Fruit fly (Drosophila melanogaster) whole organism, prepupa: ENCODE measurements around the gene Gr85a.
A peak's percentile ranks its signal among the peaks of the same experiment; 100 is the strongest.

Experiments used
- CG10631 ChIP-seq: fragments of 200-800 bp; sonication (Bioruptor generic); optimal IDR thresholded peaks from 2 replicates; lab custom pipeline; 2016; ENCODE audit warnings: missing biosample characterization, missing genetic modification characterization
- CG11294 ChIP-seq: fragments of 200-800 bp; sonication (Bioruptor generic); IDR thresholded peaks from 2 replicates; pipeline ENCODE4 v1.3.6; 2022; ENCODE audit warnings: missing biosample characterization, missing genetic modification characterization
- CG11902 ChIP-seq: fragments of 200-800 bp; sonication (Bioruptor generic); optimal IDR thresholded peaks from 3 replicates; lab custom pipeline; 2016; ENCODE audit warnings: missing biosample characterization, missing genetic modification characterization
- CG16779 ChIP-seq: fragments of 200-800 bp; sonication (Bioruptor generic); optimal IDR thresholded peaks from 3 replicates; lab custom pipeline; 2017; ENCODE audit warnings: missing biosample characterization, mild to moderate bottlenecking, missing genetic modification characterization
- CG3032 ChIP-seq: fragments of 200-800 bp; optimal IDR thresholded peaks from 2 replicates; lab custom pipeline; 2019; ENCODE audit warnings: missing biosample characterization, mild to moderate bottlenecking, missing genetic modification characterization, moderate library complexity
- CG31627 ChIP-seq: fragments of 200-800 bp; sonication (Bioruptor generic); optimal IDR thresholded peaks from 3 replicates; lab custom pipeline; 2016; ENCODE audit warnings: missing biosample characterization, missing genetic modification characterization
- CG34406 ChIP-seq: fragments of 200-800 bp; sonication (Bioruptor generic); optimal IDR thresholded peaks from 3 replicates; lab custom pipeline; 2016; ENCODE audit warnings: missing biosample characterization, missing genetic modification characterization
- CG3919 ChIP-seq: fragments of 200-800 bp; sonication (Bioruptor generic); optimal IDR thresholded peaks from 3 replicates; lab custom pipeline; 2016; ENCODE audit warnings: missing biosample characterization, missing genetic modification characterization
- CG4318 ChIP-seq: fragments of 200-800 bp; sonication (Bioruptor generic); optimal IDR thresholded peaks from 3 replicates; lab custom pipeline; 2017; ENCODE audit warnings: missing biosample characterization, mild to moderate bottlenecking, missing genetic modification characterization
- CG6792 ChIP-seq: fragments of 200-800 bp; sonication (Bioruptor generic); optimal IDR thresholded peaks from 3 replicates; lab custom pipeline; 2016; ENCODE audit warnings: missing biosample characterization, missing genetic modification characterization
- CG6808 ChIP-seq: fragments of 200-800 bp; sonication (Bioruptor generic); optimal IDR thresholded peaks from 3 replicates; lab custom pipeline; 2017; ENCODE audit warnings: missing biosample characterization, missing genetic modification characterization, mild to moderate bottlenecking, moderate library complexity, missing genetic modification reagents
- CG6854 ChIP-seq: fragments of 200-800 bp; sonication (Bioruptor generic); optimal IDR thresholded peaks from 2 replicates; lab custom pipeline; 2017; ENCODE audit warnings: missing biosample characterization, mild to moderate bottlenecking, missing genetic modification characterization
- CG7368 ChIP-seq: fragments of 200-800 bp; sonication (Bioruptor generic); optimal IDR thresholded peaks from 3 replicates; lab custom pipeline; 2016; ENCODE audit warnings: missing biosample characterization, missing genetic modification characterization
- CG8119 ChIP-seq: fragments of 200-800 bp; sonication (Bioruptor generic); IDR thresholded peaks from 3 replicates; pipeline ENCODE4 v1.3.6; 2022; ENCODE audit warnings: missing biosample characterization, missing genetic modification characterization
- CG8632 ChIP-seq: fragments of 200-800 bp; sonication (Bioruptor generic); optimal IDR thresholded peaks from 3 replicates; lab custom pipeline; 2016; ENCODE audit warnings: missing biosample characterization, missing genetic modification characterization
- CG9139 ChIP-seq: fragments of 200-800 bp; sonication (Bioruptor generic); optimal IDR thresholded peaks from 3 replicates; lab custom pipeline; 2017; ENCODE audit warnings: missing biosample characterization, mild to moderate bottlenecking, missing genetic modification characterization
- Eip78C ChIP-seq: fragments of 200-800 bp; sonication (Bioruptor generic); peaks from one replicate; lab custom pipeline; 2016; ENCODE audit warnings: missing biosample characterization, missing genetic modification characterization
- Eip93F ChIP-seq: fragments of 200-800 bp; sonication (Bioruptor generic); optimal IDR thresholded peaks from 2 replicates; lab custom pipeline; 2016; ENCODE audit warnings: missing biosample characterization, mild to moderate bottlenecking, missing genetic modification characterization
- Ets96B ChIP-seq: fragments of 200-800 bp; optimal IDR thresholded peaks from 2 replicates; lab custom pipeline; 2019; ENCODE audit warnings: missing biosample characterization, mild to moderate bottlenecking, missing genetic modification characterization, moderate library complexity
- Met ChIP-seq: fragments of 200-800 bp; sonication (Bioruptor generic); optimal IDR thresholded peaks from 3 replicates; lab custom pipeline; 2016; ENCODE audit warnings: missing biosample characterization, missing genetic modification characterization
- Sox102F ChIP-seq: fragments of 200-800 bp; sonication (Bioruptor generic); optimal IDR thresholded peaks from 2 replicates; lab custom pipeline; 2016; ENCODE audit warnings: missing biosample characterization, mild to moderate bottlenecking, missing genetic modification characterization
- Sox14 ChIP-seq: fragments of 200-800 bp; sonication (Bioruptor generic); optimal IDR thresholded peaks from 3 replicates; lab custom pipeline; 2016; ENCODE audit warnings: missing biosample characterization, missing genetic modification characterization
- Sox15 ChIP-seq: fragments of 200-800 bp; sonication (Bioruptor generic); optimal IDR thresholded peaks from 3 replicates; lab custom pipeline; 2016; ENCODE audit warnings: missing biosample characterization, missing genetic modification characterization
- achi ChIP-seq: fragments of 200-800 bp; sonication (Bioruptor generic); optimal IDR thresholded peaks from 3 replicates; lab custom pipeline; 2016; ENCODE audit warnings: missing biosample characterization, missing genetic modification characterization
- acj6 ChIP-seq: fragments of 200-800 bp; sonication (Bioruptor generic); optimal IDR thresholded peaks from 3 replicates; lab custom pipeline; 2016; ENCODE audit warnings: missing biosample characterization, missing genetic modification characterization
- cyc ChIP-seq: fragments of 200-800 bp; sonication (Bioruptor generic); optimal IDR thresholded peaks from 3 replicates; lab custom pipeline; 2016; ENCODE audit warnings: missing biosample characterization, missing genetic modification characterization
- dac ChIP-seq: fragments of 200-800 bp; sonication (Bioruptor generic); optimal IDR thresholded peaks from 2 replicates; lab custom pipeline; 2017; ENCODE audit warnings: missing biosample characterization, mild to moderate bottlenecking, missing genetic modification characterization
- dsx ChIP-seq: fragments of 200-800 bp; optimal IDR thresholded peaks from 3 replicates; lab custom pipeline; 2019; ENCODE audit warnings: missing biosample characterization, mild to moderate bottlenecking, missing genetic modification characterization, moderate library complexity; ENCODE audit not compliant: poor library complexity, severe bottlenecking
- eg ChIP-seq: fragments of 200-800 bp; sonication (Bioruptor generic); IDR thresholded peaks from 3 replicates; pipeline ENCODE4 v1.3.6; 2022; ENCODE audit warnings: missing biosample characterization, missing genetic modification characterization
- fd59A ChIP-seq: fragments of 200-800 bp; sonication (Bioruptor generic); optimal IDR thresholded peaks from 2 replicates; lab custom pipeline; 2017; ENCODE audit warnings: missing biosample characterization, mild to moderate bottlenecking, missing genetic modification characterization, missing genetic modification reagents
- fd85E ChIP-seq: fragments of 200-800 bp; sonication (Bioruptor generic); optimal IDR thresholded peaks from 3 replicates; lab custom pipeline; 2016; ENCODE audit warnings: missing biosample characterization, missing genetic modification characterization
- fkh ChIP-seq: fragments of 200-800 bp; sonication (Bioruptor generic); optimal IDR thresholded peaks from 3 replicates; lab custom pipeline; 2017; ENCODE audit warnings: missing biosample characterization, mild to moderate bottlenecking, missing genetic modification characterization, moderate library complexity
- lz ChIP-seq: fragments of 200-800 bp; sonication (Bioruptor generic); optimal IDR thresholded peaks from 3 replicates; lab custom pipeline; 2016; ENCODE audit warnings: missing biosample characterization, missing genetic modification characterization
- salr ChIP-seq, 2 experiments: fragments of 200-800 bp; sonication (Bioruptor generic); optimal IDR thresholded peaks; 3 replicates each; lab custom pipeline; 2016 to 2018; ENCODE audit warnings: missing biosample characterization in 2 of 2, missing genetic modification characterization in 2 of 2, mild to moderate bottlenecking in 1 of 2
- spab ChIP-seq: fragments of 200-800 bp; sonication (Bioruptor generic); optimal IDR thresholded peaks from 2 replicates; lab custom pipeline; 2017; ENCODE audit warnings: missing biosample characterization, mild to moderate bottlenecking, missing genetic modification characterization, missing genetic modification reagents
- ss ChIP-seq, 2 experiments: fragments of 200-800 bp; sonication (Bioruptor generic); optimal IDR thresholded peaks; 2 replicates in 1 of 2; 3 replicates in 1 of 2; lab custom pipeline; 2017 to 2018; ENCODE audit warnings: mild to moderate bottlenecking in 2 of 2, missing biosample characterization in 2 of 2, missing genetic modification characterization in 2 of 2, moderate library complexity in 1 of 2
- svp ChIP-seq: fragments of 200-800 bp; sonication (Bioruptor generic); peaks from one replicate; lab custom pipeline; 2016; ENCODE audit warnings: missing biosample characterization, missing genetic modification characterization

The Gr85a gene

dm6 chr3R:9961163-9962072, 35.2 kb downstream of the Gr85a start (continued):
- peak; percentile 95 for TF ChIP-seq CG8119 (GFP tag; lab: Robert Waterston, UW)
- peak; percentile 86 to 90 for TF ChIP-seq salr (GFP tag; optimal IDR thresholded peaks at IDR 0.05; lab: Kevin White, UChicago)
- TF ChIP-seq Sox15 (GFP tag; lab: Kevin White, UChicago): peak; percentile 52
- TF ChIP-seq Ets96B (tag; lab: Kevin White, UChicago): peak; percentile 87
- peak; percentile 83 for TF ChIP-seq fd59A
- TF ChIP-seq CG6792 (GFP tag; lab: Kevin White, UChicago): peak; percentile 77
- TF ChIP-seq Met: peak; percentile 90
- TF ChIP-seq CG6854 (GFP tag; lab: Kevin White, UChicago): peak; percentile 6
- TF ChIP-seq fkh (GFP tag; lab: Kevin White, UChicago): no peak
- peak; percentile 73 for TF ChIP-seq CG8632 (GFP tag; lab: Kevin White, UChicago)
- TF ChIP-seq CG3032: peak; percentile 84
- TF ChIP-seq achi (GFP tag; lab: Kevin White, UChicago): peak; percentile 91
- peak; percentile 76 for TF ChIP-seq CG9139 (GFP tag; lab: Kevin White, UChicago)
- TF ChIP-seq Sox102F: peak; percentile 82
- peak; percentile 75 for TF ChIP-seq fd85E (GFP tag; lab: Kevin White, UChicago)
- TF ChIP-seq CG34406 (GFP tag; lab: Kevin White, UChicago): peak; percentile 65
- TF ChIP-seq lz: peak; percentile 87
- TF ChIP-seq CG6808 (GFP tag; lab: Kevin White, UChicago): peak; percentile 79

dm6 chr3R:9959911-9960310, 36.7 kb downstream of the Gr85a start:
- TF ChIP-seq dsx (GFP tag; lab: Kevin White, UChicago) (no peak), fd85E (GFP tag; lab: Kevin White, UChicago) (no peak), CG4318 (GFP tag; lab: Kevin White, UChicago) (no peak), CG3032 (peak; percentile 17), CG11902 (GFP tag; lab: Kevin White, UChicago) (no peak), lz (no peak), CG3919 (no peak), CG10631 (GFP tag; lab: Kevin White, UChicago) (no peak), fd59A (peak; percentile 13), Sox15 (GFP tag; lab: Kevin White, UChicago) (no peak), CG31627 (GFP tag; lab: Kevin White, UChicago) (no peak), ss (GFP tag; optimal IDR thresholded peaks at IDR 0.05; lab: Kevin White, UChicago) (peak in 1 of 2 experiments; percentile 43), Ets96B (tag; lab: Kevin White, UChicago) (peak; percentile 7), cyc (GFP tag; lab: Kevin White, UChicago) (no peak), spab (peak; percentile 4), Eip78C (GFP tag; lab: Kevin White, UChicago) (peak; percentile 51)
- TF ChIP-seq, all 60 proteins: peak for 6

dm6 chr3R:9957202-9957601, 39.4 kb downstream of the Gr85a start:
- no peak for TF ChIP-seq acj6 (GFP tag; lab: Kevin White, UChicago)
- no peak for TF ChIP-seq dac (GFP tag; lab: Kevin White, UChicago)
- no peak for TF ChIP-seq fd59A
- no peak for TF ChIP-seq CG11294 (GFP tag; lab: Robert Waterston, UW)
- TF ChIP-seq CG7368 (GFP tag; lab: Kevin White, UChicago): no peak
- no peak for TF ChIP-seq CG8119 (GFP tag; lab: Robert Waterston, UW)
- no peak for TF ChIP-seq CG10631 (GFP tag; lab: Kevin White, UChicago)
- no peak for TF ChIP-seq Eip93F (GFP tag; lab: Kevin White, UChicago)
- TF ChIP-seq eg (GFP tag; lab: Robert Waterston, UW): no peak
- no peak for TF ChIP-seq achi (GFP tag; lab: Kevin White, UChicago)
- no peak for TF ChIP-seq Met
- TF ChIP-seq CG16779: no peak
- no peak for TF ChIP-seq Sox14 (GFP tag; lab: Kevin White, UChicago)
- TF ChIP-seq CG8632 (GFP tag; lab: Kevin White, UChicago): no peak
- TF ChIP-seq CG3032: no peak
- TF ChIP-seq spab: no peak
- no peak for TF ChIP-seq CG9139 (GFP tag; lab: Kevin White, UChicago)
- TF ChIP-seq svp (GFP tag; lab: Kevin White, UChicago): no peak
